Worm (Caenorhabditis elegans): ENCODE measurements around the gene mtss-1.

Gene mtss-1

DNA sequence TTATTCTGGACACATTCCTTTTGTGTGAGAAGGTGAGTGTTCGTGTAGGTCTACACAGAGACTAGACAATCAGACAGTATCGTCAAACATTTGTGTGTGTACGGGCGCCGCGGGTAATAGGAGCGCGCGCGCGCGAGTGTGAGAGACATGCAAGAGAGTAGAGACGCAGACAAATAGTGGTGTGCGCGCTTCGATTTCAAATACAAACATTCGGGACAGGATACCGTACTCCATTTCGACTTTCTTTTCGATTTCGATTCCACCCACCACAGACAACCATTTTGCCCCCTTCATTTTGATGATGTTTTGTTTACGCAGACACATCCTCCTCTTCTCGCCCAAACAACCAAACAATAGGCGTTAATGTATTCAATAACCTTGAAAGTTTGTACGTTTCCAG lies 26.7 kb downstream of the mtss-1 start (continued):
- TF ChIP-seq mep-1 (tag; optimal IDR thresholded peaks at IDR 0.05) (peak; percentile 85), ceh-62 (tag; optimal IDR thresholded peaks at IDR 0.05) (no peak), Y5F2A.4 (GFP tag; optimal IDR thresholded peaks at IDR 0.05) (no peak), nhr-28 (tag; optimal IDR thresholded peaks at IDR 0.05) (peak; percentile 99), Y105C5A.15 (GFP tag; IDR thresholded peaks at IDR 0.05) (no peak), nhr-6 (tag; optimal IDR thresholded peaks at IDR 0.05) (peak; percentile 40), tra-1 (GFP tag; IDR thresholded peaks at IDR 0.05) (peak; percentile 75; the same call in 1 of the 2 replicates), ama-1 (optimal IDR thresholded peaks at IDR 0.05) (no peak), madf-5 (GFP tag; IDR thresholded peaks at IDR 0.05) (no peak), T26A8.4 (GFP tag; IDR thresholded peaks at IDR 0.05) (peak; percentile 85), aha-1 (tag) (peak; percentile 93), set-16 (GFP tag; IDR thresholded peaks at IDR 0.05) (no peak; the same call in 1 of the 2 replicates), mdl-1 (tag; optimal IDR thresholded peaks at IDR 0.05) (peak; percentile 38 to 80), egl-43 (GFP tag; IDR thresholded peaks at IDR 0.05) (peak; percentile 80), ztf-7 (tag; optimal IDR thresholded peaks at IDR 0.05) (peak; percentile 25), zfp-2 (tag; optimal IDR thresholded peaks at IDR 0.05) (no peak), nhr-41 (GFP tag; IDR thresholded peaks at IDR 0.05) (0 out of 2 replicates have a peak, but pooled peaks have one; percentile 49), duxl-1 (tag; optimal IDR thresholded peaks at IDR 0.05; ENCODE audit: poor library complexity) (peak; percentile 30), gei-8 (GFP tag; optimal IDR thresholded peaks at IDR 0.05) (peak; percentile 42), hif-1 (tag; optimal IDR thresholded peaks at IDR 0.05) (peak in 1 of 2 experiments; percentile 55), nhr-102 (tag; optimal IDR thresholded peaks at IDR 0.05) (peak; percentile 48), lin-38 (GFP tag; IDR thresholded peaks at IDR 0.05) (peak; percentile 64), aly-2 (tag; optimal IDR thresholded peaks at IDR 0.05) (no peak), arid-1 (GFP tag; conservative IDR thresholded peaks at IDR 0.05) (peak; percentile 69), zip-2 (tag; optimal IDR thresholded peaks at IDR 0.05) (no peak), snpc-4 (tag; optimal IDR thresholded peaks at IDR 0.05) (no peak), skn-1 (tag; optimal IDR thresholded peaks at IDR 0.05) (no peak), lin-15B (tag; optimal IDR thresholded peaks at IDR 0.05) (no peak), rbr-2 (tag; optimal IDR thresholded peaks at IDR 0.05) (peak; percentile 51), lin-29 (GFP tag; IDR thresholded peaks at IDR 0.05) (no peak), fos-1 (tag; optimal IDR thresholded peaks at IDR 0.05) (no peak), D1046.2 (GFP tag; IDR thresholded peaks at IDR 0.05) (0 out of 2 replicates have a peak, but pooled peaks have one; percentile 70), lin-39 (tag; optimal IDR thresholded peaks at IDR 0.05) (no peak), zag-1 (tag; optimal IDR thresholded peaks at IDR 0.05) (no peak), nhr-25 (tag; optimal IDR thresholded peaks at IDR 0.05; ENCODE audit: borderline replicate concordance, insufficient read depth) (peak; percentile 89), hlh-30 (tag; optimal IDR thresholded peaks at IDR 0.05; ENCODE audit: insufficient read depth) (peak; percentile 79), Y75B8A.6 (GFP tag; IDR thresholded peaks at IDR 0.05) (0 out of 2 replicates have a peak, but pooled peaks have one; percentile 21), pqm-1 (tag; optimal IDR thresholded peaks at IDR 0.05) (peak; percentile 62), nhr-11 (tag; optimal IDR thresholded peaks at IDR 0.05) (peak; percentile 36), hmg-1.1 (GFP tag; IDR thresholded peaks at IDR 0.05) (peak; percentile 64), nhr-77 (tag; optimal IDR thresholded peaks at IDR 0.05) (peak; percentile 12), madf-9 (GFP tag; conservative IDR thresholded peaks at IDR 0.05) (peak; percentile 52; the same call in 1 of the 2 replicates), F37D6.2 (tag; optimal IDR thresholded peaks at IDR 0.05) (no peak), zip-11 (GFP tag; IDR thresholded peaks at IDR 0.05) (no peak), F44E2.7 (GFP tag; IDR thresholded peaks at IDR 0.05) (no peak), ceh-32 (tag; optimal IDR thresholded peaks at IDR 0.05; ENCODE audit: poor library complexity) (no peak), ceh-44 (GFP tag; IDR thresholded peaks at IDR 0.05) (no peak), spr-1 (tag; optimal IDR thresholded peaks at IDR 0.05) (no peak), lsy-2 (tag; optimal IDR thresholded peaks at IDR 0.05) (peak in 1 of 2 experiments; percentile 66), dmd-6 (GFP tag; IDR thresholded peaks at IDR 0.05) (peak; percentile 83), dmd-8 (GFP tag; IDR thresholded peaks at IDR 0.05) (no peak), nhr-48 (tag; optimal IDR thresholded peaks at IDR 0.05) (peak; percentile 2)
